Worm (Caenorhabditis elegans): Measurements from ENCODE around the gene cubn-1.

DNA sequence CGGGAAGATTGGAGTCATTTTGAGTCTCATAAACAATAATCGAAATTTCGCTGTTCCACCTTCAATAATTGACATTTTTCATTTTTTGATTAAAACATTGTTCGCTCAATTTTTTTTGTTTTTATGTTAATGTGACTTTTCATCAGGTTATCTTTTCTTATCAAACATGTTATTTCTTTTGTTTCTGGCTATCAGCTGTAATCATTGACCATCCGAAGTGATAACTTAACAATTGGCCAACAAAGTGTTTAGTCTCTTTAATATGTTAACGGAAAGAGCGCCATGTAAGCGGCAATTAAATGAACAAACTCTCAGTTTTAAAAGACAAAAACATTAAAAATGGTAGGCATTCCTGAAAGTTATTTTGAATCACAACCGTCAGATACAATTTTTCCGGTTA, 22.9 kb downstream of the cubn-1 start:
- TF ChIP-seq D2030.7 (GFP tag; IDR thresholded peaks at IDR 0.05) (no peak), B0019.2 (GFP tag; conservative IDR thresholded peaks at IDR 0.05) (no peak), T26A5.8 (tag; optimal IDR thresholded peaks at IDR 0.05) (no peak), snpc-4 (GFP tag; optimal IDR thresholded peaks at IDR 0.05) (no peak), snpc-4 (tag; optimal IDR thresholded peaks at IDR 0.05) (no peak), F10E7.11 (tag; optimal IDR thresholded peaks at IDR 0.05) (no peak), F22D6.2 (tag; optimal IDR thresholded peaks at IDR 0.05) (no peak), K12H6.12 (tag; optimal IDR thresholded peaks at IDR 0.05) (no peak), tlf-1 (GFP tag; optimal IDR thresholded peaks at IDR 0.05) (no peak), sptf-2 (GFP tag; optimal IDR thresholded peaks at IDR 0.05) (no peak), ztf-28 (GFP tag; IDR thresholded peaks at IDR 0.05) (no peak), akir-1 (GFP tag; optimal IDR thresholded peaks at IDR 0.05) (no peak), mcd-1 (GFP tag; IDR thresholded peaks at IDR 0.05) (no peak), tbp1 (GFP tag; optimal IDR thresholded peaks at IDR 0.05) (no peak)
